Fruit fly (Drosophila melanogaster) whole organism, prepupa: ENCODE data around the gene cv.
A peak's percentile ranks its signal among the peaks of the same experiment; 100 is the strongest.

Experiments used
- Blimp-1 ChIP-seq: fragments of 200-800 bp; sonication (Bioruptor generic); optimal IDR thresholded peaks from 3 replicates; lab custom pipeline; 2017; ENCODE audit warnings: missing biosample characterization, missing genetic modification characterization, mild to moderate bottlenecking, moderate library complexity, missing genetic modification reagents
- CG11294 ChIP-seq: fragments of 200-800 bp; sonication (Bioruptor generic); IDR thresholded peaks from 2 replicates; pipeline ENCODE4 v1.3.6; 2022; ENCODE audit warnings: missing biosample characterization, missing genetic modification characterization
- CG11902 ChIP-seq: fragments of 200-800 bp; sonication (Bioruptor generic); optimal IDR thresholded peaks from 3 replicates; lab custom pipeline; 2016; ENCODE audit warnings: missing biosample characterization, missing genetic modification characterization
- CG15336 ChIP-seq: fragments of 200-800 bp; sonication (Bioruptor generic); IDR thresholded peaks from 2 replicates; pipeline ENCODE4 v1.3.6; 2022; ENCODE audit warnings: missing biosample characterization, missing genetic modification characterization
- CG1621 ChIP-seq: fragments of 200-800 bp; sonication (Bioruptor generic); optimal IDR thresholded peaks from 3 replicates; lab custom pipeline; 2018; ENCODE audit warnings: missing biosample characterization, mild to moderate bottlenecking, missing genetic modification characterization
- CG16779 ChIP-seq: fragments of 200-800 bp; sonication (Bioruptor generic); optimal IDR thresholded peaks from 3 replicates; lab custom pipeline; 2017; ENCODE audit warnings: missing biosample characterization, mild to moderate bottlenecking, missing genetic modification characterization
- CG31627 ChIP-seq: fragments of 200-800 bp; sonication (Bioruptor generic); optimal IDR thresholded peaks from 3 replicates; lab custom pipeline; 2016; ENCODE audit warnings: missing biosample characterization, missing genetic modification characterization
- CG32006 ChIP-seq: fragments of 200-800 bp; sonication (Bioruptor generic); optimal IDR thresholded peaks from 3 replicates; lab custom pipeline; 2017; ENCODE audit warnings: missing biosample characterization, mild to moderate bottlenecking, missing genetic modification characterization
- CG34406 ChIP-seq: fragments of 200-800 bp; sonication (Bioruptor generic); optimal IDR thresholded peaks from 3 replicates; lab custom pipeline; 2016; ENCODE audit warnings: missing biosample characterization, missing genetic modification characterization
- CG3919 ChIP-seq: fragments of 200-800 bp; sonication (Bioruptor generic); optimal IDR thresholded peaks from 3 replicates; lab custom pipeline; 2016; ENCODE audit warnings: missing biosample characterization, missing genetic modification characterization
- CG4318 ChIP-seq: fragments of 200-800 bp; sonication (Bioruptor generic); optimal IDR thresholded peaks from 3 replicates; lab custom pipeline; 2017; ENCODE audit warnings: missing biosample characterization, mild to moderate bottlenecking, missing genetic modification characterization
- CG6276 ChIP-seq: fragments of 200-800 bp; sonication (Bioruptor generic); optimal IDR thresholded peaks from 2 replicates; lab custom pipeline; 2017; ENCODE audit warnings: missing biosample characterization, mild to moderate bottlenecking, missing genetic modification characterization
- CG8119 ChIP-seq: fragments of 200-800 bp; sonication (Bioruptor generic); IDR thresholded peaks from 3 replicates; pipeline ENCODE4 v1.3.6; 2022; ENCODE audit warnings: missing biosample characterization, missing genetic modification characterization
- CG8319 ChIP-seq: fragments of 200-800 bp; sonication (Bioruptor generic); optimal IDR thresholded peaks from 3 replicates; lab custom pipeline; 2016; ENCODE audit warnings: missing biosample characterization, missing genetic modification characterization
- CG9139 ChIP-seq: fragments of 200-800 bp; sonication (Bioruptor generic); optimal IDR thresholded peaks from 3 replicates; lab custom pipeline; 2017; ENCODE audit warnings: missing biosample characterization, mild to moderate bottlenecking, missing genetic modification characterization
- Eip78C ChIP-seq: fragments of 200-800 bp; sonication (Bioruptor generic); peaks from one replicate; lab custom pipeline; 2016; ENCODE audit warnings: missing biosample characterization, missing genetic modification characterization
- Ets21C ChIP-seq: fragments of 200-800 bp; sonication (Bioruptor generic); optimal IDR thresholded peaks from 3 replicates; lab custom pipeline; 2016; ENCODE audit warnings: missing biosample characterization, missing genetic modification characterization
- Gug ChIP-seq: fragments of 200-800 bp; sonication (Bioruptor generic); IDR thresholded peaks from 2 replicates; pipeline ENCODE4 v1.3.6; 2022; ENCODE audit warnings: missing biosample characterization, missing genetic modification characterization
- Lpt ChIP-seq: fragments of 200-800 bp; sonication (Bioruptor generic); optimal IDR thresholded peaks from 3 replicates; lab custom pipeline; 2016; ENCODE audit warnings: missing biosample characterization, missing genetic modification characterization
- Met ChIP-seq: fragments of 200-800 bp; sonication (Bioruptor generic); optimal IDR thresholded peaks from 3 replicates; lab custom pipeline; 2016; ENCODE audit warnings: missing biosample characterization, missing genetic modification characterization
- OdsH ChIP-seq: fragments of 200-800 bp; sonication (Bioruptor generic); optimal IDR thresholded peaks from 3 replicates; lab custom pipeline; 2016; ENCODE audit warnings: missing biosample characterization, missing genetic modification characterization
- Smox ChIP-seq: fragments of 200-800 bp; sonication (Bioruptor generic); optimal IDR thresholded peaks from 3 replicates; lab custom pipeline; 2016; ENCODE audit warnings: missing biosample characterization, missing genetic modification characterization
- Sox14 ChIP-seq: fragments of 200-800 bp; sonication (Bioruptor generic); optimal IDR thresholded peaks from 3 replicates; lab custom pipeline; 2016; ENCODE audit warnings: missing biosample characterization, missing genetic modification characterization
- acj6 ChIP-seq: fragments of 200-800 bp; sonication (Bioruptor generic); optimal IDR thresholded peaks from 3 replicates; lab custom pipeline; 2016; ENCODE audit warnings: missing biosample characterization, missing genetic modification characterization
- cyc ChIP-seq: fragments of 200-800 bp; sonication (Bioruptor generic); optimal IDR thresholded peaks from 3 replicates; lab custom pipeline; 2016; ENCODE audit warnings: missing biosample characterization, missing genetic modification characterization
- dac ChIP-seq: fragments of 200-800 bp; sonication (Bioruptor generic); optimal IDR thresholded peaks from 2 replicates; lab custom pipeline; 2017; ENCODE audit warnings: missing biosample characterization, mild to moderate bottlenecking, missing genetic modification characterization
- dsx ChIP-seq: fragments of 200-800 bp; optimal IDR thresholded peaks from 3 replicates; lab custom pipeline; 2019; ENCODE audit warnings: missing biosample characterization, mild to moderate bottlenecking, missing genetic modification characterization, moderate library complexity; ENCODE audit not compliant: poor library complexity, severe bottlenecking
- fd59A ChIP-seq: fragments of 200-800 bp; sonication (Bioruptor generic); optimal IDR thresholded peaks from 2 replicates; lab custom pipeline; 2017; ENCODE audit warnings: missing biosample characterization, mild to moderate bottlenecking, missing genetic modification characterization, missing genetic modification reagents
- fkh ChIP-seq: fragments of 200-800 bp; sonication (Bioruptor generic); optimal IDR thresholded peaks from 3 replicates; lab custom pipeline; 2017; ENCODE audit warnings: missing biosample characterization, mild to moderate bottlenecking, missing genetic modification characterization, moderate library complexity
- lz ChIP-seq: fragments of 200-800 bp; sonication (Bioruptor generic); optimal IDR thresholded peaks from 3 replicates; lab custom pipeline; 2016; ENCODE audit warnings: missing biosample characterization, missing genetic modification characterization
- spab ChIP-seq: fragments of 200-800 bp; sonication (Bioruptor generic); optimal IDR thresholded peaks from 2 replicates; lab custom pipeline; 2017; ENCODE audit warnings: missing biosample characterization, mild to moderate bottlenecking, missing genetic modification characterization, missing genetic modification reagents
- ss ChIP-seq, 2 experiments: fragments of 200-800 bp; sonication (Bioruptor generic); optimal IDR thresholded peaks; 2 replicates in 1 of 2; 3 replicates in 1 of 2; lab custom pipeline; 2017 to 2018; ENCODE audit warnings: mild to moderate bottlenecking in 2 of 2, missing biosample characterization in 2 of 2, missing genetic modification characterization in 2 of 2, moderate library complexity in 1 of 2
- svp ChIP-seq: fragments of 200-800 bp; sonication (Bioruptor generic); peaks from one replicate; lab custom pipeline; 2016; ENCODE audit warnings: missing biosample characterization, missing genetic modification characterization
- vri ChIP-seq: fragments of 200-800 bp; sonication (Bioruptor generic); optimal IDR thresholded peaks from 3 replicates; lab custom pipeline; 2016; ENCODE audit warnings: missing biosample characterization, mild to moderate bottlenecking, missing genetic modification characterization

Gene cv

dm6 chrX:5679079-5679932 lies 10.5 kb upstream of the cv start (continued):
- peak; percentile 23 for TF ChIP-seq Blimp-1 (GFP tag; lab: Kevin White, UChicago)
- TF ChIP-seq CG9139 (GFP tag; lab: Kevin White, UChicago) = peak; percentile 44
- peak; percentile 3 for TF ChIP-seq dsx (GFP tag; lab: Kevin White, UChicago)
- peak; percentile 64 for TF ChIP-seq CG32006 (GFP tag; lab: Kevin White, UChicago)
- TF ChIP-seq CG8119 (GFP tag; lab: Robert Waterston, UW) = peak; percentile 53; the same call in 1 of the 3 replicates
- peak; percentile 31; the same call in 1 of the 2 replicates for TF ChIP-seq CG15336 (GFP tag; lab: Robert Waterston, UW)
- TF ChIP-seq fkh (GFP tag; lab: Kevin White, UChicago) = no peak
- TF ChIP-seq CG31627 (GFP tag; lab: Kevin White, UChicago) = peak; percentile 84
- peak; percentile 56 for TF ChIP-seq CG8319
- TF ChIP-seq svp (GFP tag; lab: Kevin White, UChicago) = no peak
- TF ChIP-seq CG11294 (GFP tag; lab: Robert Waterston, UW) = 0 out of 2 replicates have a peak, but pooled peaks have one; percentile 22
- peak; percentile 29 for TF ChIP-seq dac (GFP tag; lab: Kevin White, UChicago)
- TF ChIP-seq cyc (GFP tag; lab: Kevin White, UChicago) = peak; percentile 84
- TF ChIP-seq CG11902 (GFP tag; lab: Kevin White, UChicago) = peak; percentile 51
- peak; percentile 70 for TF ChIP-seq acj6 (GFP tag; lab: Kevin White, UChicago)
- peak; percentile 4 for TF ChIP-seq CG6276 (GFP tag; lab: Kevin White, UChicago)
- TF ChIP-seq Lpt = no peak
- peak; percentile 84 for TF ChIP-seq Smox
- TF ChIP-seq Eip78C (GFP tag; lab: Kevin White, UChicago) = peak; percentile 91
- TF ChIP-seq Sox14 (GFP tag; lab: Kevin White, UChicago) = peak; percentile 73

DNA sequence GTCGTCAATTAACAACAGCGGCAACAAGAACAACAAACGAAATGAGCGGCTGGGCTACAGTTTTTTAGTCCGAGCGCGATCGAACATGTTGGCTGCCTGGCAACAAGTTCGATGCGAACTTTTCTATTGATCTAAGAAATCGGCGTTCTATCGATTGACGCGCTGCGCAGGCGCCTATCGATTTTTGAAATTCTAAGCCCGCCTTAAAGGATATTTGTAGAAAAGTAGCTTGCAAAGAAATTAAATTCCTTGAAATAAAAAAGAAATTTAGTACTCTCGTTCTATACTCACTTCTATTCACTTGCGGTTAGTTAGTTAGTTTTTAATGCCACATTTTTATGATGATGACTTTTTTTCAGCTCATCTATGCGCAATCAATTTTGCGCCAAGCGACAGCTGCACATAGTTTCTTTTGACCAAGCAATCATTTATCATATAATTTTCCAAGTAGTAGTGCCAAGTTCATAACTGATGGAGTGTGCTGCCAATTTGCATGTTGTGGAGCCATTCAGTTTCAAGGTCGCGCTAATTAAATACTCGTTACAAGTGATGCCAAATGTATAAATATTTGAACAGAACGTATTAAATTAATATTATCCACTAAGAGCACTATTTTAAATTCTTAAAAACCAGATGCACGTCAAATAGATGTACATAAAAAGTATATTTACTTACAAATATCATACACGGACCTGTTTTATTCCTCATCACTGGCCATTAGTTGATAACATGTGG lies 9.7 kb upstream of the cv start, which contains the start of the genes Tre1 and Gr5a:
Gene Tre1, minus strand, starts transcription at position 45 of the 735 bp plus-strand sequence.
Gene Gr5a, plus strand, starts transcription at position 685 of the 735 bp plus-strand sequence.
- TF ChIP-seq Sox14 (GFP tag; lab: Kevin White, UChicago) = no peak
- no peak for TF ChIP-seq CG11294 (GFP tag; lab: Robert Waterston, UW)
- no peak for TF ChIP-seq CG8319
- TF ChIP-seq Eip78C (GFP tag; lab: Kevin White, UChicago) = peak; percentile 57
- no peak for TF ChIP-seq CG16779
- no peak for TF ChIP-seq CG1621
- TF ChIP-seq fkh (GFP tag; lab: Kevin White, UChicago) = peak; percentile 1
- no peak for TF ChIP-seq Gug (GFP tag; lab: Robert Waterston, UW)
- TF ChIP-seq CG4318 (GFP tag; lab: Kevin White, UChicago) = no peak
- no peak for TF ChIP-seq vri
- TF ChIP-seq CG15336 (GFP tag; lab: Robert Waterston, UW) = no peak
- no peak for TF ChIP-seq OdsH (GFP tag; lab: Kevin White, UChicago)
- no peak for TF ChIP-seq CG3919 (GFP tag; lab: Kevin White, UChicago)
- TF ChIP-seq lz (GFP tag; lab: Kevin White, UChicago) = no peak

DNA sequence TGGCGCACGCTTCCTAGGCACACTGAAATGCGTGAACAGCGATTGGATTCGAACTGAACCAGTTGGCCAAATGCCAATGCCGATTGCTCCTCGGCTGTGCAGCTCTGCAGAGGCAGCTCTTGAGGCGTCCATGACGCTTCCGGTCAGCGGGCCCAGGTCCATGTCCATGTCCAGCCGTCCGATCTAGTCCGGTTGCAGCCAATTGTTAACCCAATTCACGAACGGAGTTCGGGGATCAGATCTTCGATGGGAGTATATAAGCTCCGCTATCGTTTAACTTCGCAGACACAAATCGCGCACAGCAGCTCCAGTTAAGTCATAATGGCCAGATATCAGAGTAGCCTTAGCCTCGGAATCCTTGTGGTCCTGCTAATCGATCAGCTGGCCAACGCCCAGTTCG lies 6.9 kb upstream of the cv start, which contains the start of gene CG42449:
Gene CG42449, plus strand, starts transcription at position 301 of the 400 bp plus-strand sequence.
- TF ChIP-seq ss (GFP tag; optimal IDR thresholded peaks at IDR 0.05; lab: Kevin White, UChicago) (no peak), CG15336 (GFP tag; lab: Robert Waterston, UW) (no peak), OdsH (GFP tag; lab: Kevin White, UChicago) (no peak), Met (GFP tag; lab: Kevin White, UChicago) (no peak), Smox (no peak), cyc (GFP tag; lab: Kevin White, UChicago) (no peak), CG34406 (no peak), CG3919 (GFP tag; lab: Kevin White, UChicago) (no peak), fd59A (GFP tag; lab: Kevin White, UChicago) (no peak), CG9139 (GFP tag; lab: Kevin White, UChicago) (no peak), CG16779 (no peak), spab (GFP tag; lab: Kevin White, UChicago) (no peak), Ets21C (no peak), CG1621 (no peak)
- TF ChIP-seq, all 60 proteins: peak for 0
